Fruit fly (Drosophila melanogaster) whole organism, embryonic: ENCODE measurements around the gene Bcat.

ENCODE experiments used
- Atf6 ChIP-seq: fragments of 200-800 bp; sonication (Bioruptor generic); IDR thresholded peaks from 2 replicates; pipeline ENCODE4 v1.3.6; 2022; ENCODE audit warnings: missing biosample characterization, missing genetic modification characterization
- CG12104 ChIP-seq: fragments of 200-800 bp; sonication (Bioruptor generic); optimal IDR thresholded peaks from 3 replicates; lab custom pipeline; 2016; ENCODE audit warnings: missing biosample characterization, missing genetic modification characterization
- CG1233 ChIP-seq: fragments of 200-800 bp; sonication (Bioruptor generic); optimal IDR thresholded peaks from 4 replicates; lab custom pipeline; 2018; ENCODE audit warnings: missing biosample characterization, mild to moderate bottlenecking, missing genetic modification characterization
- CG12744 ChIP-seq: fragments of 200-800 bp; sonication (Bioruptor generic); optimal IDR thresholded peaks from 2 replicates; lab custom pipeline; 2016; ENCODE audit warnings: missing biosample characterization, missing genetic modification characterization
- CG14441 ChIP-seq: fragments of 200-800 bp; sonication (Bioruptor generic); IDR thresholded peaks from 2 replicates; pipeline ENCODE4 v1.3.6; 2022; ENCODE audit warnings: missing biosample characterization, missing genetic modification characterization
- CG17385 ChIP-seq: fragments of 200-800 bp; sonication (Bioruptor generic); optimal IDR thresholded peaks from 3 replicates; lab custom pipeline; 2018; ENCODE audit warnings: missing biosample characterization, mild to moderate bottlenecking, missing genetic modification characterization
- CG2202 ChIP-seq: fragments of 200-800 bp; sonication (Bioruptor generic); optimal IDR thresholded peaks from 2 replicates; lab custom pipeline; 2018; ENCODE audit warnings: missing biosample characterization, mild to moderate bottlenecking, missing genetic modification characterization
- CG4404 ChIP-seq: fragments of 200-800 bp; sonication (Bioruptor generic); IDR thresholded peaks from 2 replicates; pipeline ENCODE4 v1.3.6; 2022; ENCODE audit warnings: missing biosample characterization, missing genetic modification characterization
- CG4617 ChIP-seq: fragments of 200-800 bp; sonication (Bioruptor generic); optimal IDR thresholded peaks from 3 replicates; lab custom pipeline; 2016; ENCODE audit warnings: missing biosample characterization, missing genetic modification characterization, borderline replicate concordance
- CG5180 ChIP-seq: fragments of 200-800 bp; sonication (Bioruptor generic); optimal IDR thresholded peaks from 3 replicates; lab custom pipeline; 2017; ENCODE audit warnings: missing biosample characterization, missing genetic modification characterization, mild to moderate bottlenecking, moderate library complexity, missing genetic modification reagents
- CG6765 ChIP-seq: fragments of 200-800 bp; sonication (Bioruptor generic); optimal IDR thresholded peaks from 3 replicates; lab custom pipeline; 2017; ENCODE audit warnings: missing biosample characterization, mild to moderate bottlenecking, missing genetic modification characterization
- CG7963 ChIP-seq: fragments of 200-800 bp; sonication (Bioruptor generic); IDR thresholded peaks from 3 replicates; pipeline ENCODE4 v1.3.6; 2022; ENCODE audit warnings: missing biosample characterization, missing genetic modification characterization; ENCODE audit not compliant: partially characterized antibody
- CG8089 ChIP-seq: fragments of 200-800 bp; sonication (Bioruptor generic); optimal IDR thresholded peaks from 3 replicates; lab custom pipeline; 2016; ENCODE audit warnings: missing biosample characterization, missing genetic modification characterization
- CG8388 ChIP-seq: fragments of 200-800 bp; sonication (Bioruptor generic); optimal IDR thresholded peaks from 2 replicates; lab custom pipeline; 2019; ENCODE audit warnings: missing biosample characterization, mild to moderate bottlenecking, missing genetic modification characterization, moderate library complexity
- CG8944 ChIP-seq: fragments of 200-800 bp; sonication (Bioruptor generic); optimal IDR thresholded peaks from 3 replicates; lab custom pipeline; 2016; ENCODE audit warnings: missing biosample characterization, missing genetic modification characterization
- Camta ChIP-seq: fragments of 200-800 bp; sonication (Bioruptor generic); optimal IDR thresholded peaks from 2 replicates; lab custom pipeline; 2016; ENCODE audit warnings: missing biosample characterization, missing genetic modification characterization
- Chrac-16 ChIP-seq: fragments of 200-800 bp; sonication (Bioruptor generic); optimal IDR thresholded peaks from 3 replicates; lab custom pipeline; 2016; ENCODE audit warnings: missing biosample characterization, missing genetic modification characterization
- Dek ChIP-seq: fragments of 200-800 bp; sonication (Bioruptor generic); optimal IDR thresholded peaks from 3 replicates; lab custom pipeline; 2019; ENCODE audit warnings: missing biosample characterization, mild to moderate bottlenecking, missing genetic modification characterization, moderate library complexity
- Doc2 ChIP-seq: fragments of 200-800 bp; sonication (Bioruptor generic); IDR thresholded peaks from 2 replicates; pipeline ENCODE4 v1.3.6; 2022; ENCODE audit warnings: missing biosample characterization, missing genetic modification characterization
- Doc3 ChIP-seq: fragments of 200-800 bp; sonication (Bioruptor generic); IDR thresholded peaks from 3 replicates; pipeline ENCODE4 v1.3.6; 2022; ENCODE audit warnings: missing biosample characterization, missing genetic modification characterization; ENCODE audit not compliant: partially characterized antibody
- Eip74EF ChIP-seq, 2 experiments: fragments of 200-800 bp in 1 of 2; fragments of >200 bp in 1 of 2; sonication (Bioruptor generic) in 1 of 2; optimal IDR thresholded peaks; 2 replicates each; lab custom pipeline; 2017 to 2019; ENCODE audit warnings: missing biosample characterization in 2 of 2, missing genetic modification characterization in 2 of 2, mild to moderate bottlenecking in 1 of 2, moderate library complexity in 1 of 2
- Gug ChIP-seq: fragments of 200-800 bp; sonication (Bioruptor generic); IDR thresholded peaks from 4 replicates; pipeline ENCODE4 v1.3.6; 2022; ENCODE audit warnings: missing biosample characterization, missing genetic modification characterization
- Hmr ChIP-seq: fragments of 200-800 bp; sonication (Bioruptor generic); optimal IDR thresholded peaks from 3 replicates; lab custom pipeline; 2017; ENCODE audit warnings: mild to moderate bottlenecking, missing biosample characterization, missing genetic modification reagents, missing genetic modification characterization
- Meics ChIP-seq: fragments of 200-800 bp; sonication (Bioruptor generic); optimal IDR thresholded peaks from 2 replicates; lab custom pipeline; 2017; ENCODE audit warnings: missing biosample characterization, mild to moderate bottlenecking, missing genetic modification characterization
- Optix ChIP-seq: fragments of 200-800 bp; sonication (Bioruptor generic); IDR thresholded peaks from 3 replicates; pipeline ENCODE4 v1.3.6; 2022; ENCODE audit warnings: missing biosample characterization, missing genetic modification characterization
- Ptx1 ChIP-seq: fragments of 200-800 bp; sonication (Bioruptor generic); IDR thresholded peaks from 2 replicates; pipeline ENCODE4 v1.3.6; 2022; ENCODE audit warnings: missing biosample characterization, missing genetic modification characterization
- Rfx ChIP-seq: fragments of 200-800 bp; sonication (Bioruptor generic); IDR thresholded peaks from 2 replicates; pipeline ENCODE4 v1.3.6; 2022; ENCODE audit warnings: missing biosample characterization, missing genetic modification characterization
- Rx ChIP-seq: fragments of 200-800 bp; sonication (Bioruptor generic); IDR thresholded peaks from 2 replicates; pipeline ENCODE4 v1.3.6; 2022; ENCODE audit warnings: missing biosample characterization, missing genetic modification characterization
- Tbp ChIP-seq: fragments of >200 bp; optimal IDR thresholded peaks from 2 replicates; lab custom pipeline; 2018; ENCODE audit warnings: missing biosample characterization, missing genetic modification characterization
- bab2 ChIP-seq: fragments of 200-800 bp; sonication (Bioruptor generic); optimal IDR thresholded peaks from 2 replicates; lab custom pipeline; 2016; ENCODE audit warnings: missing biosample characterization, missing genetic modification characterization
- chm ChIP-seq: fragments of 200-800 bp; sonication (Bioruptor generic); IDR thresholded peaks from 2 replicates; pipeline ENCODE4 v1.3.6; 2022; ENCODE audit warnings: missing biosample characterization, missing genetic modification characterization
- crol ChIP-seq: fragments of 200-800 bp; sonication (Bioruptor generic); IDR thresholded peaks from 2 replicates; pipeline ENCODE4 v1.3.6; 2022; ENCODE audit warnings: missing biosample characterization, missing genetic modification characterization
- crp ChIP-seq, 2 experiments: fragments of 200-800 bp; sonication (Bioruptor generic); optimal IDR thresholded peaks; 2 replicates in 1 of 2; 3 replicates in 1 of 2; lab custom pipeline; 2017; ENCODE audit warnings: missing biosample characterization in 2 of 2, missing genetic modification characterization in 2 of 2, mild to moderate bottlenecking in 1 of 2, moderate library complexity in 1 of 2
- gcm2 ChIP-seq: fragments of 200-800 bp; sonication (Bioruptor generic); optimal IDR thresholded peaks from 2 replicates; lab custom pipeline; 2016; ENCODE audit warnings: missing biosample characterization, missing genetic modification characterization
- lbe ChIP-seq: fragments of 200-800 bp; sonication (Bioruptor generic); optimal IDR thresholded peaks from 2 replicates; lab custom pipeline; 2016; ENCODE audit warnings: missing biosample characterization, mild to moderate bottlenecking, missing genetic modification characterization
- onecut ChIP-seq: fragments of 200-800 bp; sonication (Bioruptor generic); IDR thresholded peaks from 2 replicates; pipeline ENCODE4 v1.3.6; 2022; ENCODE audit warnings: missing biosample characterization, missing genetic modification characterization
- otp ChIP-seq: fragments of 200-800 bp; sonication (Bioruptor generic); IDR thresholded peaks from 3 replicates; pipeline ENCODE4, ENCODE4 v1.3.6; 2022; ENCODE audit warnings: missing biosample characterization, missing genetic modification characterization
- pita ChIP-seq: fragments of 200-800 bp; sonication (Bioruptor generic); optimal IDR thresholded peaks from 2 replicates; lab custom pipeline; 2017; ENCODE audit warnings: missing biosample characterization, mild to moderate bottlenecking, missing genetic modification characterization
- pnt ChIP-seq: fragments of 200-800 bp; sonication (Bioruptor generic); optimal IDR thresholded peaks from 3 replicates; lab custom pipeline; 2016; ENCODE audit warnings: missing biosample characterization, missing genetic modification characterization
- prd ChIP-seq, 3 experiments: fragments of >200 bp in 2 of 3; fragments of 200-800 bp in 1 of 3; sonication (Bioruptor generic) in 1 of 3; optimal IDR thresholded peaks in 2 of 3; IDR thresholded peaks in 1 of 3; 2 replicates in 2 of 3; 3 replicates in 1 of 3; pipeline versions ENCODE4 v1.3.6 to Lab custom; 2017 to 2022; ENCODE audit warnings: missing biosample characterization in 1 of 3, missing genetic modification characterization in 1 of 3
- pzg ChIP-seq: fragments of 200-800 bp; sonication (Bioruptor generic); optimal IDR thresholded peaks from 3 replicates; lab custom pipeline; 2018; ENCODE audit warnings: missing biosample characterization, mild to moderate bottlenecking, missing genetic modification characterization, moderate library complexity
- sens ChIP-seq: fragments of 200-800 bp; sonication (Bioruptor generic); peaks from one replicate; lab custom pipeline; 2016; ENCODE audit warnings: missing biosample characterization, missing genetic modification characterization
- shn ChIP-seq: fragments of 200-800 bp; sonication (Bioruptor generic); optimal IDR thresholded peaks from 3 replicates; lab custom pipeline; 2016; ENCODE audit warnings: missing biosample characterization, missing genetic modification characterization
- sima ChIP-seq: fragments of 200-800 bp; sonication (Bioruptor generic); optimal IDR thresholded peaks from 2 replicates; lab custom pipeline; 2016; ENCODE audit warnings: missing biosample characterization, missing genetic modification characterization
- slbo ChIP-seq: fragments of 200-800 bp; sonication (Bioruptor generic); IDR thresholded peaks from 2 replicates; pipeline ENCODE4 v1.3.6; 2022; ENCODE audit warnings: missing biosample characterization, missing genetic modification characterization
- sqz ChIP-seq: fragments of 200-800 bp; sonication (Bioruptor generic); optimal IDR thresholded peaks from 3 replicates; lab custom pipeline; 2018; ENCODE audit warnings: missing biosample characterization, mild to moderate bottlenecking, missing genetic modification characterization
- tin ChIP-seq: fragments of 200-800 bp; sonication (Bioruptor generic); optimal IDR thresholded peaks from 3 replicates; lab custom pipeline; 2016; ENCODE audit warnings: missing biosample characterization, missing genetic modification characterization
- trem ChIP-seq: fragments of 200-800 bp; optimal IDR thresholded peaks from 3 replicates; lab custom pipeline; 2019; ENCODE audit warnings: missing biosample characterization, mild to moderate bottlenecking, missing genetic modification characterization, moderate library complexity
- unpg ChIP-seq: fragments of 200-800 bp; sonication (Bioruptor generic); optimal IDR thresholded peaks from 3 replicates; lab custom pipeline; 2018; ENCODE audit warnings: missing biosample characterization, mild to moderate bottlenecking, missing genetic modification characterization, moderate library complexity
- zen2 ChIP-seq: fragments of 200-800 bp; sonication (Bioruptor generic); IDR thresholded peaks from 3 replicates; pipeline ENCODE4 v1.3.6; 2022; ENCODE audit warnings: missing biosample characterization, missing genetic modification characterization; ENCODE audit not compliant: partially characterized antibody

Bcat gene

dm6 chrX:13387373-13387850 is 9.3 kb upstream of the Bcat start, which contains the start of the genes Ype and CG1662 (continued):
- TF ChIP-seq Doc3 (GFP tag; lab: Robert Waterston, UW) = peak; percentile 63; the same call in 2 of the 3 replicates
- peak; percentile 50 for TF ChIP-seq pnt (GFP tag; lab: Kevin White, UChicago)
- peak; percentile 78 for TF ChIP-seq Ptx1 (GFP tag; lab: Robert Waterston, UW)
- TF ChIP-seq CG12744 = peak; percentile 9
- TF ChIP-seq prd (optimal IDR thresholded peaks at IDR 0.05; lab: Kevin White, UChicago) = no peak
- peak; percentile 72 for TF ChIP-seq prd (GFP tag; IDR thresholded peaks at IDR 0.05; lab: Robert Waterston, UW)
- TF ChIP-seq Atf6 (GFP tag; lab: Robert Waterston, UW) = peak; percentile 75; the same call in 1 of the 2 replicates
- TF ChIP-seq Optix (GFP tag; lab: Robert Waterston, UW) = no peak
- TF ChIP-seq crp (GFP tag; optimal IDR thresholded peaks at IDR 0.05; lab: Kevin White, UChicago) = peak; percentile 61 to 89
- peak; percentile 59 for TF ChIP-seq chm (GFP tag; lab: Robert Waterston, UW)
- peak; percentile 73 for TF ChIP-seq Meics (GFP tag; lab: Kevin White, UChicago)
- no peak for TF ChIP-seq sima (GFP tag; lab: Kevin White, UChicago)
- peak; percentile 40 for TF ChIP-seq pzg
- no peak for TF ChIP-seq pita (GFP tag; lab: Kevin White, UChicago)
- peak; percentile 60 for TF ChIP-seq shn (GFP tag; lab: Kevin White, UChicago)
- TF ChIP-seq tin = peak; percentile 80
- TF ChIP-seq bab2 (GFP tag; lab: Kevin White, UChicago) = peak; percentile 67
- peak; percentile 51 for TF ChIP-seq CG6765 (GFP tag; lab: Kevin White, UChicago)
- peak; percentile 72 for TF ChIP-seq Dek
- TF ChIP-seq zen2 = peak; percentile 56; the same call in 1 of the 3 replicates
- TF ChIP-seq CG1233 (GFP tag; lab: Kevin White, UChicago) = peak; percentile 67
- TF ChIP-seq Doc2 (GFP tag; lab: Robert Waterston, UW) = no peak
- peak; percentile 53; the same call in 1 of the 4 replicates for TF ChIP-seq Gug (GFP tag; lab: Robert Waterston, UW)
- peak; percentile 60 for TF ChIP-seq CG14441 (GFP tag; lab: Robert Waterston, UW)
- peak; percentile 61 for TF ChIP-seq CG4617
- TF ChIP-seq Eip74EF (GFP tag; optimal IDR thresholded peaks at IDR 0.05; lab: Kevin White, UChicago) = no peak
- peak; percentile 54 for TF ChIP-seq CG8944 (GFP tag; lab: Kevin White, UChicago)
- TF ChIP-seq CG7963 (GFP tag; lab: Robert Waterston, UW) = 0 out of 3 replicates have a peak, but pooled peaks have one; percentile 28
- peak; percentile 85 for TF ChIP-seq slbo (GFP tag; lab: Robert Waterston, UW)
- no peak for TF ChIP-seq Tbp (GFP tag; lab: Kevin White, UChicago)
- TF ChIP-seq CG8089 (GFP tag; lab: Kevin White, UChicago) = peak; percentile 53
- TF ChIP-seq Rx = peak; percentile 49
- peak; percentile 74 for TF ChIP-seq CG4404 (GFP tag; lab: Robert Waterston, UW)
- peak; percentile 86 for TF ChIP-seq sens (GFP tag; lab: Kevin White, UChicago)
- no peak for TF ChIP-seq crol (GFP tag; lab: Robert Waterston, UW)
- TF ChIP-seq Rfx (GFP tag; lab: Robert Waterston, UW) = peak; percentile 80
- peak; percentile 73 for TF ChIP-seq Chrac-16
- TF ChIP-seq CG2202 = peak; percentile 36
- peak; percentile 72 for TF ChIP-seq trem (tag; lab: Kevin White, UChicago)
- TF ChIP-seq Hmr (GFP tag; lab: Kevin White, UChicago) = peak; percentile 67
- peak; percentile 57 for TF ChIP-seq Camta (GFP tag; lab: Kevin White, UChicago)
- peak; percentile 6 for TF ChIP-seq lbe (GFP tag; lab: Kevin White, UChicago)
- no peak for TF ChIP-seq gcm2 (GFP tag; lab: Kevin White, UChicago)
- peak; percentile 79 for TF ChIP-seq CG12104
- TF ChIP-seq CG8388 (GFP tag; lab: Kevin White, UChicago) = peak; percentile 54
- TF ChIP-seq sqz (GFP tag; lab: Kevin White, UChicago) = peak; percentile 56
- TF ChIP-seq onecut (GFP tag; lab: Robert Waterston, UW) = peak; percentile 21; the same call in 1 of the 2 replicates
- TF ChIP-seq CG17385 = peak; percentile 60
- TF ChIP-seq otp (GFP tag; lab: Robert Waterston, UW) = peak; percentile 42; the same call in 1 of the 3 replicates
- peak; percentile 62 for TF ChIP-seq unpg (GFP tag; lab: Kevin White, UChicago)
- TF ChIP-seq CG5180 = peak; percentile 38
